Fruit fly (Drosophila melanogaster) whole organism, larva: ENCODE data around the gene MESK4.

ENCODE experiments used
- noc ChIP-seq: fragments of 200-800 bp; sonication (Bioruptor generic); optimal IDR thresholded peaks from 3 replicates; lab custom pipeline; 2019; ENCODE audit warnings: missing biosample characterization, mild to moderate bottlenecking, missing genetic modification characterization, moderate library complexity

MESK4 gene

dm6 chr3R:17007336-17007735 is 18.7 kb downstream of the MESK4 start:
- TF ChIP-seq noc (tag; lab: Kevin White, UChicago) = no peak

dm6 chr3R:17008018-17008674 is 19.5 kb downstream of the MESK4 start, which contains the start of gene CG8907:
Gene CG8907, plus strand, starts transcription at chr3R:17008269.
- peak; percentile 38 for TF ChIP-seq noc (tag; lab: Kevin White, UChicago)

dm6 chr3R:17008675-17009022 is 20.0 kb downstream of the MESK4 start:
- TF ChIP-seq noc (tag; lab: Kevin White, UChicago) = no peak

dm6 chr3R:17014276-17014675 is 25.7 kb downstream of the MESK4 start, which contains the start of gene Pxd:
Gene Pxd, plus strand, starts transcription at chr3R:17014576.
- TF ChIP-seq noc (tag; lab: Kevin White, UChicago) = no peak

- TF ChIP-seq noc (tag; lab: Kevin White, UChicago) = no peak
These were observed 27.6 kb downstream of the MESK4 start for dm6 chr3R:17016193-17016592.

dm6 chr3R:17018902-17019527 is 30.4 kb downstream of the MESK4 start:
- no peak for TF ChIP-seq noc (tag; lab: Kevin White, UChicago)

- TF ChIP-seq noc (tag; lab: Kevin White, UChicago) = no peak
These were observed 32.3 kb downstream of the MESK4 start, which contains the start of gene Adsl for dm6 chr3R:17020956-17021355. Gene Adsl, minus strand, starts transcription at chr3R:17021120.

- TF ChIP-seq noc (tag; lab: Kevin White, UChicago) = no peak
These were observed 39.8 kb downstream of the MESK4 start, which contains the start of gene CG5225 for dm6 chr3R:17028393-17028792. Gene CG5225, plus strand, starts transcription at chr3R:17028693.

dm6 chr3R:17029796-17030195 is 41.2 kb downstream of the MESK4 start:
- TF ChIP-seq noc (tag; lab: Kevin White, UChicago) = no peak

dm6 chr3R:17031502-17031901 is 42.9 kb downstream of the MESK4 start, which contains the start of gene CG31268:
Gene CG31268, plus strand, starts transcription at chr3R:17031802.
- TF ChIP-seq noc (tag; lab: Kevin White, UChicago) = no peak

- no peak for TF ChIP-seq noc (tag; lab: Kevin White, UChicago)
These were observed 47.3 kb downstream of the MESK4 start, which contains the start of gene CG4009 for dm6 chr3R:17035945-17036344. Gene CG4009, minus strand, starts transcription at chr3R:17036045.
